Fruit fly (Drosophila melanogaster) whole organism, pupa: ENCODE measurements around the gene CG13362.

Source experiments
- CG10348 ChIP-seq: fragments of 200-800 bp; sonication (Bioruptor generic); IDR thresholded peaks from 2 replicates; pipeline ENCODE4 v1.3.6; 2022; ENCODE audit warnings: missing biosample characterization, missing genetic modification characterization
- CG12605 ChIP-seq: fragments of 200-800 bp; sonication (Bioruptor generic); IDR thresholded peaks from 2 replicates; pipeline ENCODE4 v1.3.6; 2022; ENCODE audit warnings: missing biosample characterization, missing genetic modification characterization
- CG13204 ChIP-seq: fragments of 200-800 bp; sonication (Bioruptor generic); optimal IDR thresholded peaks from 2 replicates; lab custom pipeline; 2018; ENCODE audit warnings: missing biosample characterization, mild to moderate bottlenecking, missing genetic modification characterization, moderate library complexity
- CG14655 ChIP-seq: fragments of 200-800 bp; sonication (Bioruptor generic); optimal IDR thresholded peaks from 3 replicates; lab custom pipeline; 2017; ENCODE audit warnings: mild to moderate bottlenecking, missing biosample characterization, missing genetic modification reagents, missing genetic modification characterization
- CG15710 ChIP-seq: fragments of 200-800 bp; sonication (Bioruptor generic); optimal IDR thresholded peaks from 2 replicates; lab custom pipeline; 2018; ENCODE audit warnings: missing biosample characterization, mild to moderate bottlenecking, missing genetic modification characterization, moderate library complexity
- CG17806 ChIP-seq: fragments of 200-800 bp; sonication (Bioruptor generic); optimal IDR thresholded peaks from 2 replicates; lab custom pipeline; 2018; ENCODE audit warnings: missing biosample characterization, mild to moderate bottlenecking, missing genetic modification characterization, moderate library complexity
- CG32121 ChIP-seq: fragments of 200-800 bp; sonication (Bioruptor generic); IDR thresholded peaks from 2 replicates; pipeline ENCODE4 v1.3.6; 2022; ENCODE audit warnings: missing biosample characterization, missing genetic modification characterization
- CG34367 ChIP-seq: fragments of 200-800 bp; sonication (Bioruptor generic); optimal IDR thresholded peaks from 2 replicates; lab custom pipeline; 2018; ENCODE audit warnings: missing biosample characterization, mild to moderate bottlenecking, missing genetic modification characterization
- CG4496 ChIP-seq: fragments of 200-800 bp; sonication (Bioruptor generic); IDR thresholded peaks from 3 replicates; pipeline ENCODE4 v1.3.6; 2022; ENCODE audit warnings: missing biosample characterization, missing genetic modification characterization
- CG8159 ChIP-seq: fragments of 200-800 bp; sonication (Bioruptor generic); optimal IDR thresholded peaks from 3 replicates; lab custom pipeline; 2018; ENCODE audit warnings: missing biosample characterization, mild to moderate bottlenecking, missing genetic modification characterization, moderate library complexity
- CG8301 ChIP-seq: fragments of 200-800 bp; sonication (Bioruptor generic); optimal IDR thresholded peaks from 2 replicates; lab custom pipeline; 2018; ENCODE audit warnings: missing biosample characterization, mild to moderate bottlenecking, missing genetic modification characterization
- CG9948 ChIP-seq: fragments of 200-800 bp; sonication (Bioruptor generic); optimal IDR thresholded peaks from 2 replicates; lab custom pipeline; 2018; ENCODE audit warnings: missing biosample characterization, mild to moderate bottlenecking, missing genetic modification characterization, moderate library complexity
- D1 ChIP-seq: fragments of 200-800 bp; sonication (Bioruptor generic); optimal IDR thresholded peaks from 2 replicates; lab custom pipeline; 2018; ENCODE audit warnings: missing biosample characterization, mild to moderate bottlenecking, missing genetic modification characterization, moderate library complexity
- EcR ChIP-seq: fragments of 200-800 bp; sonication (Bioruptor generic); optimal IDR thresholded peaks from 3 replicates; lab custom pipeline; 2019; ENCODE audit warnings: missing biosample characterization, missing genetic modification characterization, mild to moderate bottlenecking, moderate library complexity, missing genetic modification reagents
- Ets98B ChIP-seq: fragments of 200-800 bp; sonication (Bioruptor generic); IDR thresholded peaks from 2 replicates; pipeline ENCODE4 v1.3.6; 2022; ENCODE audit warnings: missing biosample characterization, missing genetic modification characterization
- Pif1A ChIP-seq: fragments of 200-800 bp; sonication (Bioruptor generic); optimal IDR thresholded peaks from 3 replicates; lab custom pipeline; 2016; ENCODE audit warnings: missing biosample characterization, missing genetic modification characterization
- Pif1B ChIP-seq: fragments of 200-800 bp; sonication (Bioruptor generic); optimal IDR thresholded peaks from 3 replicates; lab custom pipeline; 2016; ENCODE audit warnings: missing biosample characterization, missing genetic modification characterization
- Snoo ChIP-seq: fragments of 200-800 bp; sonication (Bioruptor generic); optimal IDR thresholded peaks from 3 replicates; lab custom pipeline; 2017; ENCODE audit warnings: missing biosample characterization, mild to moderate bottlenecking, missing genetic modification characterization, inconsistent platforms
- fd96Ca ChIP-seq: fragments of 200-800 bp; sonication (Bioruptor generic); IDR thresholded peaks from 3 replicates; pipeline ENCODE4 v1.3.6; 2022; ENCODE audit warnings: missing biosample characterization, missing genetic modification characterization
- gl ChIP-seq: fragments of 200-800 bp; sonication (Bioruptor generic); optimal IDR thresholded peaks from 2 replicates; lab custom pipeline; 2018; ENCODE audit warnings: missing biosample characterization, mild to moderate bottlenecking, missing genetic modification characterization
- rn ChIP-seq: fragments of 200-800 bp; sonication (Bioruptor generic); IDR thresholded peaks from 2 replicates; pipeline ENCODE4 v1.3.6; 2022; ENCODE audit warnings: missing biosample characterization, missing genetic modification characterization

Gene CG13362

DNA sequence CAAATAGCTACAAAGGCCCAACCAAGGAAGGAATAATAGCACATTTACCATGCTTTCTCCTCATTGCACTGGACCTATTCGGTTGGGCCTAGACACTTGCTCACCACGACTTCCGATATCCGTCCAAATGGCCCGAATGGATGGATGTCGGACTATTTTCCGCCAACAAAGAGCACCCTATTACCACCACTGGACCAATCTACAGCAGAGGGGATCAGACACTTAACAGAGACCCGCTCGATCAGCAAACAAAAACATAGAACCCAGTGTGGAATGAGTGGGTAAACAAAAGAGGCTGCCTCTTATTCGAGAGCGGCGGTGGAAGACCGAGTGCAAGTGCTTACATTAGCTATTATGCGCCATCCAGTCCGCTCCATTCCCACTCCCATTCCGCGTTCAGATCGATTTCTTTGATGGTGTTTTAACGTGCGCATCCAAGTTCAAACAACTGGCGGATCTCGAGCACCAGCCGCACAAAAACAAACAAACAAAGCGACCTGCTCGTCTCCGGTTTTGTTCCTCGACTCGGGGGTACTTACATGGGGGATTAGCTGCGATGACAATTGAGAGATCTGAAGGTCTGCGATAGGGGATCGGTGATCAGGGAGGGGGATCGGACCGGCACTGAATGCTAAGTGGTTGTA, 17.5 kb upstream of the CG13362 start:
- TF ChIP-seq Pif1A (GFP tag; lab: Kevin White, UChicago) (no peak), CG17806 (tag; lab: Kevin White, UChicago) (no peak), CG13204 (GFP tag; lab: Kevin White, UChicago) (no peak), CG8159 (tag; lab: Kevin White, UChicago) (no peak), rn (no peak), CG10348 (GFP tag; lab: Robert Waterston, UW) (no peak), Pif1B (GFP tag; lab: Kevin White, UChicago) (no peak), D1 (tag; lab: Kevin White, UChicago) (no peak), Ets98B (GFP tag; lab: Robert Waterston, UW) (no peak), fd96Ca (GFP tag; lab: Robert Waterston, UW) (no peak), CG34367 (tag; lab: Kevin White, UChicago) (no peak), CG4496 (GFP tag; lab: Robert Waterston, UW) (no peak), CG8301 (tag; lab: Kevin White, UChicago) (no peak), CG14655 (GFP tag; lab: Kevin White, UChicago) (no peak), CG12605 (GFP tag; lab: Robert Waterston, UW) (no peak)

DNA sequence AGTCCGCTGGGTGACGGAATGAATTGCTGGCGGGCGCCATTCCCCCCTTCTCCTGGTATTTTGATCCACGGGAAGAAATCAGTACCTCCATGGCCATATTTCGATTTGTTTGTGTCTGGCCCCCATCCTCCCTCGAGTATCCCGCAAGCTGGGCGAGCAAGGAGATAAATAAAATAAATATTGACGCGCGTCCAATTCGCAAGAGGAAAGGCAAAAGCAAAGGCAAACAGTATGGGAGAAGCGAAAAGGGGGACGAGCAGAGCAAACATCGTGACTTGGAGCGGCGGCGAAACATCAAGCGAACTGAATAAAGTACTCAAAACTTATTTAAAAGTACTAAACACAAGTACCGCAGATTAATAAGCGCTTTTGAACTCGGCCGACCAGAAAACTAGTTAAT, 16.8 kb upstream of the CG13362 start:
- TF ChIP-seq CG10348 (GFP tag; lab: Robert Waterston, UW), result no peak
- TF ChIP-seq D1 (tag; lab: Kevin White, UChicago), result no peak
- 0 out of 2 replicates have a peak, but pooled peaks have one; percentile 7 for TF ChIP-seq CG12605 (GFP tag; lab: Robert Waterston, UW)
- TF ChIP-seq Ets98B (GFP tag; lab: Robert Waterston, UW), result no peak
- peak; percentile 71 for TF ChIP-seq Pif1B (GFP tag; lab: Kevin White, UChicago)
- no peak for TF ChIP-seq EcR (GFP tag; lab: Kevin White, UChicago)
- peak; percentile 47 for TF ChIP-seq CG8159 (tag; lab: Kevin White, UChicago)
- no peak for TF ChIP-seq CG8301 (tag; lab: Kevin White, UChicago)
- no peak for TF ChIP-seq fd96Ca (GFP tag; lab: Robert Waterston, UW)
- TF ChIP-seq CG15710, result peak; percentile 11
- TF ChIP-seq Pif1A (GFP tag; lab: Kevin White, UChicago), result peak; percentile 60
- peak; percentile 44 for TF ChIP-seq CG34367 (tag; lab: Kevin White, UChicago)
- TF ChIP-seq CG17806 (tag; lab: Kevin White, UChicago), result no peak
- no peak for TF ChIP-seq CG9948 (tag; lab: Kevin White, UChicago)
- peak; percentile 25 for TF ChIP-seq CG14655 (GFP tag; lab: Kevin White, UChicago)
- no peak; the same call in 2 of the 3 replicates for TF ChIP-seq CG4496 (GFP tag; lab: Robert Waterston, UW)
- TF ChIP-seq CG13204 (GFP tag; lab: Kevin White, UChicago), result peak; percentile 67
- no peak for TF ChIP-seq CG32121
- no peak for TF ChIP-seq rn
- peak; percentile 50 for TF ChIP-seq gl (tag; lab: Kevin White, UChicago)
- TF ChIP-seq Snoo (tag; lab: Kevin White, UChicago), result peak; percentile 61

DNA sequence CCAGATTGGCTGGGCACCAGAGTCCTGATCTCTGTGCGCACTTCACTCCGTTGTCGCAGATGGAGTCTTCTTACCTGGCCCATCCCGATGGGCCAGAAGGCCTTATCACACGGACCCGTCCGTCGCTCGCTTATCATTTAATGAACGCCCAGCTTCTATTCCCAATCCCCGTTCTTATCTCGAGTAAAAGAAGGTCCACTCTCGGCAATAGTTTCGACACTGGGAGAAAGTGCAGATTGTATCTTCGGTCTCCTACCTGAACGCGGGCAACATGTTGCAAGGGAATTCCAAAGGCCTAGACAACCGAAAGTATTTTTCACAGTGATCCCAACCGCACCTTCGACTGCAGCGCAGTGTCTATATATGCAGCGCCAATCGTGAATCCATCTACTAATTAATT, 15.0 kb upstream of the CG13362 start:
- TF ChIP-seq Ets98B (GFP tag; lab: Robert Waterston, UW) (no peak), CG17806 (tag; lab: Kevin White, UChicago) (peak; percentile 6), Pif1B (GFP tag; lab: Kevin White, UChicago) (no peak), CG9948 (tag; lab: Kevin White, UChicago) (peak; percentile 25), CG32121 (no peak), CG4496 (GFP tag; lab: Robert Waterston, UW) (no peak; the same call in 2 of the 3 replicates), Snoo (tag; lab: Kevin White, UChicago) (no peak), CG12605 (GFP tag; lab: Robert Waterston, UW) (no peak), D1 (tag; lab: Kevin White, UChicago) (no peak), CG34367 (tag; lab: Kevin White, UChicago) (no peak), CG8159 (tag; lab: Kevin White, UChicago) (peak; percentile 66), CG14655 (GFP tag; lab: Kevin White, UChicago) (peak; percentile 45), Pif1A (GFP tag; lab: Kevin White, UChicago) (no peak), EcR (GFP tag; lab: Kevin White, UChicago) (no peak), CG15710 (peak; percentile 6), fd96Ca (GFP tag; lab: Robert Waterston, UW) (0 out of 3 replicates have a peak, but pooled peaks have one; percentile 13), CG10348 (GFP tag; lab: Robert Waterston, UW) (no peak), rn (no peak), CG8301 (tag; lab: Kevin White, UChicago) (no peak), CG13204 (GFP tag; lab: Kevin White, UChicago) (no peak)

DNA sequence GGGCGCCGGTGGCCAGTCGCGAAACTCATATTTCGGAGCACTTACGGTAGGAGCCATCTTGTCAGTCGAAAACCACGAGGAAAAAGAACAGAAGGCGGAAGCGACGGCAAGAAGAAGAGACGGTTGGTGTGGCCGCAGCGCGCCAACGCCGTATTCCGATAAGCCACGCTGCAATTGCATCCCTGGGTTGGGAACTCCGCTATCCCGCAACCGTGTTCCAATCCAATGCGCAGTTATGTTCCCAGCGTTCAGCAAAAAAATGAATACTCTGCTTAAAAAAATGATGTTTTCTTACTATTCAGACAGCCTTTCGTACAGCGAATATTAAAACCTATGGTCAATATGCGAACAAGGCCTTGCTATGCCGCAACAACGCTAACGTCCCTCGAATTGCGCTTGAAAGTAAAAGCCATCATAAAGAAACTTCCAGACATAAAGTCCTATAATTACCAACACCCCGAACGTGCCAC, 14.0 kb upstream of the CG13362 start, which contains the start of gene RpL22:
Gene RpL22, minus strand, starts transcription at position 92 of the 470 bp plus-strand sequence.
- TF ChIP-seq CG32121 (peak; percentile 47; the same call in 1 of the 2 replicates), Pif1B (GFP tag; lab: Kevin White, UChicago) (peak; percentile 39), CG12605 (GFP tag; lab: Robert Waterston, UW) (peak; percentile 54), Pif1A (GFP tag; lab: Kevin White, UChicago) (peak; percentile 18), gl (tag; lab: Kevin White, UChicago) (no peak), CG9948 (tag; lab: Kevin White, UChicago) (peak; percentile 8), CG4496 (GFP tag; lab: Robert Waterston, UW) (peak; percentile 86), CG10348 (GFP tag; lab: Robert Waterston, UW) (no peak), D1 (tag; lab: Kevin White, UChicago) (no peak), CG15710 (peak; percentile 31), Ets98B (GFP tag; lab: Robert Waterston, UW) (peak; percentile 78), CG8159 (tag; lab: Kevin White, UChicago) (peak; percentile 28), fd96Ca (GFP tag; lab: Robert Waterston, UW) (peak; percentile 61; the same call in 2 of the 3 replicates), Snoo (tag; lab: Kevin White, UChicago) (peak; percentile 88), CG17806 (tag; lab: Kevin White, UChicago) (peak; percentile 19), rn (peak; percentile 42; the same call in 1 of the 2 replicates), CG34367 (tag; lab: Kevin White, UChicago) (peak; percentile 73), CG8301 (tag; lab: Kevin White, UChicago) (peak; percentile 25), CG13204 (GFP tag; lab: Kevin White, UChicago) (peak; percentile 48), EcR (GFP tag; lab: Kevin White, UChicago) (no peak), CG14655 (GFP tag; lab: Kevin White, UChicago) (peak; percentile 55)
